Fruit fly (Drosophila melanogaster) whole organism, adult: ENCODE results near the gene Snx27.

Experiments used
- CG11617 ChIP-seq: fragments of 200-800 bp; sonication (Bioruptor generic); optimal IDR thresholded peaks from 2 replicates; lab custom pipeline; 2017; ENCODE audit warnings: mild to moderate bottlenecking, missing biosample characterization, missing genetic modification reagents, missing genetic modification characterization
- CG12768 ChIP-seq: fragments of 200-800 bp; sonication (Bioruptor generic); optimal IDR thresholded peaks from 2 replicates; lab custom pipeline; 2017; ENCODE audit warnings: missing biosample characterization, missing genetic modification characterization, mild to moderate bottlenecking, moderate library complexity, missing genetic modification reagents
- CG5204 ChIP-seq: fragments of 200-800 bp; sonication (Bioruptor generic); optimal IDR thresholded peaks from 2 replicates; lab custom pipeline; 2016; ENCODE audit warnings: missing biosample characterization, missing genetic modification characterization
- CG7101 ChIP-seq: fragments of 200-800 bp; sonication (Bioruptor generic); optimal IDR thresholded peaks from 2 replicates; lab custom pipeline; 2018; ENCODE audit warnings: missing biosample characterization, mild to moderate bottlenecking, missing genetic modification characterization, moderate library complexity
- Hr96 ChIP-seq: fragments of 200-800 bp; sonication (Bioruptor generic); optimal IDR thresholded peaks from 2 replicates; lab custom pipeline; 2016; ENCODE audit warnings: missing biosample characterization, missing genetic modification characterization
- Mnt ChIP-seq: fragments of 200-800 bp; sonication (Bioruptor generic); optimal IDR thresholded peaks from 2 replicates; lab custom pipeline; 2016; ENCODE audit warnings: missing biosample characterization, mild to moderate bottlenecking, missing genetic modification characterization
- bab1 ChIP-seq: fragments of 200-800 bp; sonication (Bioruptor generic); optimal IDR thresholded peaks from 3 replicates; lab custom pipeline; 2019; ENCODE audit warnings: missing biosample characterization, mild to moderate bottlenecking, missing genetic modification characterization, moderate library complexity
- cnc ChIP-seq, 2 experiments: fragments of >200 bp; optimal IDR thresholded peaks; 2 replicates each; lab custom pipeline; 2017
- ovo ChIP-seq: fragments of 200-800 bp; sonication (Bioruptor generic); optimal IDR thresholded peaks from 2 replicates; lab custom pipeline; 2016; ENCODE audit warnings: missing biosample characterization, missing genetic modification characterization
- tj ChIP-seq: fragments of 200-800 bp; sonication (Bioruptor generic); optimal IDR thresholded peaks from 3 replicates; lab custom pipeline; 2017; ENCODE audit warnings: missing biosample characterization, mild to moderate bottlenecking, missing genetic modification characterization, moderate library complexity

dm6 chrX:5690216-5690523 is 47.7 kb downstream of the Snx27 start:
- TF ChIP-seq tj (GFP tag; lab: Kevin White, UChicago) (no peak), ovo (GFP tag; lab: Kevin White, UChicago) (no peak), CG12768 (GFP tag; lab: Kevin White, UChicago) (no peak), CG5204 (GFP tag; lab: Kevin White, UChicago) (no peak), bab1 (GFP tag; lab: Kevin White, UChicago) (no peak), Mnt (no peak), CG7101 (no peak), cnc (optimal IDR thresholded peaks at IDR 0.05; lab: Kevin White, UChicago) (no peak), CG11617 (GFP tag; lab: Kevin White, UChicago) (no peak), Hr96 (GFP tag; lab: Kevin White, UChicago) (no peak)
